Worm (Caenorhabditis elegans): ENCODE data around the gene dec-7.

Gene dec-7

DNA sequence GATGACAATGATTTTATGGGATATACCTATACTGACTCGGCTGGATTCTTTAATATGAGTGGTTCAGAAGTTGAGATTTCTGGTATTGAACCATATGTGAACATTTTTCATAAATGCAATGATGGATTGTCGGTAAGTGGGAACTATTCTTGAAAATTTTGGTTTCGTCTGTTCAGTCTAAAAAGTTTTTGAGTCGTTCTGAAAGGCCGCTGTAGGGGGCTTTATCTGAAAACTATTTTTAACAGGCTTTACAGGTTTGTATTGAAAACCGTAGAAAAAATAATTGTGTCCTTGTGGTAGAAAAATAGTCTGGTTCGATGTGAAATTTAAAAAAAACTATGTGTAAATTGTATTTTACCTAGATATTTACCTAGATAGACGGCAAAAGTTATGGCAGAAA, 2.7 kb upstream of the dec-7 start:
- TF ChIP-seq ztf-29 (GFP tag; IDR thresholded peaks at IDR 0.05) (no peak), cog-1 (tag; optimal IDR thresholded peaks at IDR 0.05) (no peak)

DNA sequence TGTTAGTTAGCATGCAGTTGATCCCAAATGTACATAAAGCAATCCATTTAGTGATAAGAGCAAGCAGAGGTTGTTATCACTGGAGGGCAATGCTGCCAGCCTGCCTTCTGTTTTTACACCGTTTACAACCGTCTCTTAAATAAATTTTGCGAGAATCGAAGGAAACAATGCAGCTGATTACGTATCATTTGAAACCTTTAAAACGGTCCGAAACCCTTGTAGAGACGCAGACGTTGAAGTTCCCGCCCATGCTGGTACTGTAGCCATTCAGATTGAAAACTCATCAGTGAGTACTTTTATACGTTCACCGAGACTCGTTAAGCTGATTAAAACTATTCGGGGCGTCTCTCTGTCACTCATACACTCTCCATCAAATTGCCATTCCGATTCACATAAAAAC, 1.8 kb upstream of the dec-7 start:
- no peak for TF ChIP-seq ztf-23 (GFP tag; IDR thresholded peaks at IDR 0.05)
- no peak for TF ChIP-seq cog-1 (tag; optimal IDR thresholded peaks at IDR 0.05)
- TF ChIP-seq klf-2 (GFP tag; conservative IDR thresholded peaks at IDR 0.05) = no peak
- no peak for TF ChIP-seq med-1 (GFP tag; optimal IDR thresholded peaks at IDR 0.05; ENCODE audit: insufficient read depth)
- no peak for TF ChIP-seq ztf-29 (GFP tag; IDR thresholded peaks at IDR 0.05)
- TF ChIP-seq ref-1 (GFP tag; conservative IDR thresholded peaks at IDR 0.05) = no peak
- TF ChIP-seq flt-1 (GFP tag; IDR thresholded peaks at IDR 0.05) = no peak
- no peak for TF ChIP-seq tab-1 (GFP tag; IDR thresholded peaks at IDR 0.05)
- TF ChIP-seq T22C8.4 (GFP tag; IDR thresholded peaks at IDR 0.05) = no peak

DNA sequence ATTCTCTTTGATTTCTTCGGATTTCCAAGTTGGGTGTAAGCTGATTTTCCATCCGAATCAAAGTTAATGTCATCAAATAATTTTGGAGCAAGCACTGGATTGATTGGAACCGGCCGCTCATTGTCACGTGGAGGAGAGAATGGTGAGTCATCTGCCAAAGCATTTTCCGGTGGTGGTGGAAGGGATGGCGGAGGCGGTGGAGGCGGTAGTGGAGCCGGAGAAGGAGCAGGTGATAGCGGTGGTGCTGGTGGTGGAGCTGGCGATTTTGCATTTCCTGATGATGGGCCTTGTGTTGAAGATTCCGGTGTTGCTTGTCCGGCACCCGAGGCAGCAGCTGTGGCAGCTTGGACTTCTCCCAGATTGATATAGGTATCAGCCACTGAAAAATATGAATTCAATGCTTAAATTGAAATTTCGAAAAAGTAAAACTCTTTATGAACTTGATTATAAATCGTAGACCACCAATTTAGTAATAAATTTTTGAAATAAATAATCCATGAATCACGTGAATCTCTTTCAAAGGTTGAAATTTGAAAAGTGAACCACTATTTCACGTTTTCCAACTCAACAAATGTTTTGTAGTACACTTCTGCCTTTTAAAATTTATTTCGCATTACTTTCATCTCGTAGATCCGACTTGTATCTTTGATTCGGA, 8.9 kb downstream of the dec-7 start, which contains the start of the genes K03H1.9 and K03H1.12:
TSS of gene K03H1.9 (minus strand) at position 471 of the 655 bp plus-strand sequence.
TSS of gene K03H1.12 (plus strand) at position 605 of the 655 bp plus-strand sequence.
- TF ChIP-seq med-1 (GFP tag; optimal IDR thresholded peaks at IDR 0.05; ENCODE audit: insufficient read depth) (no peak), cog-1 (tag; optimal IDR thresholded peaks at IDR 0.05) (no peak), ztf-29 (GFP tag; IDR thresholded peaks at IDR 0.05) (no peak), tab-1 (GFP tag; IDR thresholded peaks at IDR 0.05) (no peak), T22C8.4 (GFP tag; IDR thresholded peaks at IDR 0.05) (no peak), ztf-23 (GFP tag; IDR thresholded peaks at IDR 0.05) (no peak), ref-1 (GFP tag; conservative IDR thresholded peaks at IDR 0.05) (no peak), flt-1 (GFP tag; IDR thresholded peaks at IDR 0.05) (no peak), klf-2 (GFP tag; conservative IDR thresholded peaks at IDR 0.05) (no peak)

DNA sequence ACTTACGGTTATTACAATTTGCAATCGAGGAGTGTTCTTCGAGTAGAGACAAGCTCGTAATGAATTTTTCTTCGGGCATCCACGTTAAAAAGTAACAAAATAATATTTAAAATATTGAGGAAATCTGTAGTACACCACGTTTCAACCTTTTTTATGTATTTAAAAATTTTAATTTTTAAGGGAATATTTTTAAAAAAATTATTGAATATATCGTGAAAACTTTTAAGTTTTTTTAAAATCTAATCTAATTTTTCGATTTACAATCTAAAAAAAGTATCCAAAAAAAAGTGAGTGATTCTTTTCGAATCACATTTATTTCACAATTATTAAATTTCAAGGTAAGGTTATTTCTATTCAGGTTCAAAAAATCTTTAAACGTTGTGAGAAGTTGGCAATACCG, 12.5 kb downstream of the dec-7 start, which contains the start of gene gln-2:
TSS of gene gln-2 (minus strand) at position 101 of the 400 bp plus-strand sequence.
- TF ChIP-seq cog-1 (tag; optimal IDR thresholded peaks at IDR 0.05) (no peak), ztf-23 (GFP tag; IDR thresholded peaks at IDR 0.05) (no peak), klf-2 (GFP tag; conservative IDR thresholded peaks at IDR 0.05) (no peak), T22C8.4 (GFP tag; IDR thresholded peaks at IDR 0.05) (no peak), ztf-29 (GFP tag; IDR thresholded peaks at IDR 0.05) (no peak)

DNA sequence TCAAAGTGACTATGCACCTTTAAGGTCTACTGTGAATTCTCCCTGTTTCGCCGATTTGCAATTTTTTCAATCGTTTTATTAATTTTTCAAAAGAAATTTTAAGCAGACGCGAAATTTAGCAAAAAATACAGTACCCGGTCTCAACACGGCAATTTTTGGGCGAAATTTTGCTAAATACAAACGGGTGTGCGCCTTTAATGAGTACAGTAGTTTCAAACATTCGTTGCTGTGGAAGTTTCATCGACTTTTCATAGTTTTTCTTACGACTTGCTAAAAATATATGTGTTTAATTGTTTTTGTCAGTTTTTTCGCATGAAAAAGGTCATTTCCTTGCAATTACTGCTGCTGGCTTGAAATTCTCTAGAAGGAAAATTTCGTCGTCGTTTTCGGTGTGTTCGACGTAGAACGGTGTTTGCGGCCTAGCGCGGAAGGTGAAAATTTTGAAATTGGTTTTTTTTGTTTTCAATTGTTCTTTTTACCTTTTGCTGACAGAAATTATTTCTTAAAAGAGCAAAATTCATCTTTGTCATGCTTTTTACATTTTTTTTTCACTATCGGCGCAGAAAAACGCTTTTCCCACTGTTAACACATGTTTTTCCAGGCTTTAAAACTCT, 14.7 kb downstream of the dec-7 start, which contains the start of gene K03H1.7:
TSS of gene K03H1.7 (plus strand) at position 600 of the 614 bp plus-strand sequence.
- TF ChIP-seq ztf-29 (GFP tag; IDR thresholded peaks at IDR 0.05) (no peak), T22C8.4 (GFP tag; IDR thresholded peaks at IDR 0.05) (no peak), ztf-23 (GFP tag; IDR thresholded peaks at IDR 0.05) (no peak), klf-2 (GFP tag; conservative IDR thresholded peaks at IDR 0.05) (no peak), ref-1 (GFP tag; conservative IDR thresholded peaks at IDR 0.05) (no peak), med-1 (GFP tag; optimal IDR thresholded peaks at IDR 0.05; ENCODE audit: insufficient read depth) (no peak), tab-1 (GFP tag; IDR thresholded peaks at IDR 0.05) (no peak), flt-1 (GFP tag; IDR thresholded peaks at IDR 0.05) (no peak), cog-1 (tag; optimal IDR thresholded peaks at IDR 0.05) (no peak)

DNA sequence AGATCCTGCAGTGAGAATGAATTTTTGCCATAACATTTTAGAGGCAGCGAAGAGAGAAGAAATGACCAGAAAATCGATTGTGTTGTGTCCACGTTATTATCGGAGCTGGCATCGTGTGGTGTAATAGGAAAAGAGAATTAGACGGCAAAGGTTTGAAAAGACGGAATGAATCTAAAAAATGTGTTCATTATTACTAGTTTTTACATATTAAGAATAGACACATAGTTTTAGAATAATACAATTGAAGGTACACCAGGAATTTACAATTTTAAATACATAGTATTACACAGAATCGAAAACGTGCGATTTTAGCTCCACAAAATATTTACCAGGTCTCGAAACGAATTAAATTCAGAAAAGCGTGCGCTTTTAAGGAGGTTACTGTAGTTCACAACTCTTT, 18.0 kb downstream of the dec-7 start, which contains the start of gene K03H1.13:
TSS of gene K03H1.13 (minus strand) at position 101 of the 400 bp plus-strand sequence.
- TF ChIP-seq T22C8.4 (GFP tag; IDR thresholded peaks at IDR 0.05) (no peak), med-1 (GFP tag; optimal IDR thresholded peaks at IDR 0.05; ENCODE audit: insufficient read depth) (no peak), flt-1 (GFP tag; IDR thresholded peaks at IDR 0.05) (no peak), ztf-23 (GFP tag; IDR thresholded peaks at IDR 0.05) (no peak), tab-1 (GFP tag; IDR thresholded peaks at IDR 0.05) (no peak), cog-1 (tag; optimal IDR thresholded peaks at IDR 0.05) (no peak)

DNA sequence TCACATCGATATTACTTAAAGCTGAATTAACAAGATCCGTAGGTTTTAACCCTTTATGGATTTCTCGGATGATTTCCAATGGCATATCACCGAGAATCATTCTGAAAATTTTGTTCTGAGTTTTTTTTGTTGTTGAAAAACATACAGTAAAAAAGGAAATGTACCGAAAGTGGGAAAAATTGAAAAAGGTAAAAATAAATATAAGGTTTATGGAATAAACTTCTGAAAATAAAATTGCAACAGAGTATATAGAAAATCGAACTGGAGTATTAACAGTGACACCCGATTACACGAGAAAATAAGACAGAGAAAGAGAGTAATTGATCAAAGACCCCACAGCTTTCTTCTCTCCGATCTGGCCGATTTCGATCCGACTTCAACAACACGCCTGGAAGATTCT, 19.7 kb downstream of the dec-7 start, which contains the start of gene K03H1.11:
TSS of gene K03H1.11 (minus strand) at position 101 of the 400 bp plus-strand sequence.
- TF ChIP-seq klf-2 (GFP tag; conservative IDR thresholded peaks at IDR 0.05) (no peak), ztf-23 (GFP tag; IDR thresholded peaks at IDR 0.05) (no peak)

DNA sequence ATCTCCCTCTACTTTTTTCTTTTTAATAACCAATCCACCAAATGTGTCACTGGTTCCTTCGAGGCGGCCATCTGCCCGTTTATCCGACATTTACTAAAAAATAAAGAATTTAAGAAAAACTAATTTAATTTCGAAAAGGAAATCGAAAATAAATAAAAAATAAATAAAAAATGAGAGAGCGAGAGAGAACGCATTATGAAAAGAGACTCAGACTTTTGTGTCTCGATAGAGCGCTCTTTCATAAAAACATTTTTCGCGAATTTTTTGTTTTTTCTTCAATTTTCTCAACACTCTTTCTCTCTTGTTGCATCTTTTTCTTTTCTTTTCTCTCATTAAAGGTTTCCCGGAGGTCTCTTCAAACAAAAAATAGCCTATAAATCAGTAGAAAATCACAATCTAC, 23.9 kb downstream of the dec-7 start, which contains the start of gene mog-1:
TSS of gene mog-1 (minus strand) at position 93 of the 400 bp plus-strand sequence.
- TF ChIP-seq ztf-23 (GFP tag; IDR thresholded peaks at IDR 0.05) = no peak
- TF ChIP-seq cog-1 (tag; optimal IDR thresholded peaks at IDR 0.05) = no peak
- no peak for TF ChIP-seq T22C8.4 (GFP tag; IDR thresholded peaks at IDR 0.05)
- no peak for TF ChIP-seq tab-1 (GFP tag; IDR thresholded peaks at IDR 0.05)
- no peak for TF ChIP-seq klf-2 (GFP tag; conservative IDR thresholded peaks at IDR 0.05)
- TF ChIP-seq ref-1 (GFP tag; conservative IDR thresholded peaks at IDR 0.05) = no peak
- no peak for TF ChIP-seq med-1 (GFP tag; optimal IDR thresholded peaks at IDR 0.05; ENCODE audit: insufficient read depth)
- TF ChIP-seq flt-1 (GFP tag; IDR thresholded peaks at IDR 0.05) = no peak
- no peak for TF ChIP-seq ztf-29 (GFP tag; IDR thresholded peaks at IDR 0.05)

DNA sequence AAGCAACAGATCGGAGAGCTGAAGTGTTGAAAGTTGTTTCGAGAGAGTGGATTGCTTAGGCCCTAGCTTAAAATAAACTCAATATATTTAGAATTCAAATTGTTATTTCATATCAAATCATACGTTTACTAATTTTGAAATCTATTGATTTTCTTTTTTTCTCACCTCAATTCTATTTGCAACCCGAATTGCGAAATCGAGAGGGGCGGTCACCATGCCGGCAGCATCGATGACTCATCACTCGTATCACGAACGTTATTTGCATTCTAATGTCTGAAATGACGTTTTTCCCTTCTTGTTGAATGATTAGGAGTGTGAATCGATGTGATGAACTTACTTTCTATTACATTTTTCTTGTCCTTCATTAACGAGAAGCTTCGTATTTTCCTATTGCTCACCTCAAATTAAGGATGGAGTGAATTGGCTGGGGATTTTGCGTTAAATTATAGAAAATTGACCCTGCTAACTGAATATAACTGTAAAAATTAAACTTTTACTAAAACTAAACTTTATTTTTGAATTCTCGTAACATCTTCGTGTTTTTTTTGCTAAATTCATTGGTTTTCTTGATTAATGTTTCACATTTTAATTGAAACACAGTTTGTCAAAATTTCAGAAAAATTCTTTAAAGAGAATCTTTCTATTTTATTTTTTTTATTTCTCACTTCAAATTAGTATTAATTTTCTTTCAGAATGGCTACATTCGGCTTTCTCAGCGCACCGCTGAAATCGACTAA, 24.6 kb downstream of the dec-7 start, which contains the start of gene alx-1:
TSS of gene alx-1 (plus strand) at position 687 of the 737 bp plus-strand sequence.
- TF ChIP-seq ztf-29 (GFP tag; IDR thresholded peaks at IDR 0.05) (no peak), ztf-23 (GFP tag; IDR thresholded peaks at IDR 0.05) (no peak), med-1 (GFP tag; optimal IDR thresholded peaks at IDR 0.05; ENCODE audit: insufficient read depth) (no peak)

Data from whole organism, midembryonic.